Worm (Caenorhabditis elegans): Measurements from ENCODE around the gene mob-1.

ce11 chrIV:11858142-11858541, 2.2 kb upstream of the mob-1 start, which contains the start of gene let-92:
- TF ChIP-seq ceh-13 (GFP tag; optimal IDR thresholded peaks at IDR 0.05) (no peak), aly-1 (tag; optimal IDR thresholded peaks at IDR 0.05) (no peak), sea-1 (GFP tag; conservative IDR thresholded peaks at IDR 0.05) (no peak), pes-1 (GFP tag; IDR thresholded peaks at IDR 0.05) (no peak), ama-1 (optimal IDR thresholded peaks at IDR 0.05) (no peak)
